Fruit fly (Drosophila melanogaster): ENCODE data around the gene CG15357.

dm6 chr2L:1981726-1982367, 36.3 kb upstream of the CG15357 start, which contains the start of gene CG7289:
- TF ChIP-seq OdsH (GFP tag; optimal IDR thresholded peaks at IDR 0.05) (no peak), pan (optimal IDR thresholded peaks at IDR 0.05) (no peak), Hr83 (GFP tag; optimal IDR thresholded peaks at IDR 0.05; ENCODE audit: poor library complexity, severe bottlenecking) (peak; percentile 39), CG9705 (GFP tag; optimal IDR thresholded peaks at IDR 0.05) (no peak), ey (GFP tag; optimal IDR thresholded peaks at IDR 0.05) (no peak), foxo (GFP tag; optimal IDR thresholded peaks at IDR 0.05) (peak in 1 of 2 experiments; percentile 33), Hnf4 (GFP tag; optimal IDR thresholded peaks at IDR 0.05) (no peak)

Measured in whole organism, wandering third instar larva.